Fruit fly (Drosophila melanogaster) whole organism, embryonic: ENCODE data around the gene CG31157.

Experiments
- CG3407 ChIP-seq: fragments of 200-800 bp; sonication (Bioruptor generic); optimal IDR thresholded peaks from 2 replicates; lab custom pipeline; 2018; ENCODE audit warnings: missing biosample characterization, mild to moderate bottlenecking, missing genetic modification characterization
- CG6765 ChIP-seq: fragments of 200-800 bp; sonication (Bioruptor generic); optimal IDR thresholded peaks from 3 replicates; lab custom pipeline; 2017; ENCODE audit warnings: missing biosample characterization, mild to moderate bottlenecking, missing genetic modification characterization
- Hr78 ChIP-seq, 2 experiments: fragments of 200-800 bp in 1 of 2; fragments of >200 bp in 1 of 2; sonication (Bioruptor generic) in 1 of 2; optimal IDR thresholded peaks; 2 replicates each; lab custom pipeline; 2017 to 2019; ENCODE audit warnings: missing biosample characterization in 2 of 2, missing genetic modification characterization in 2 of 2, mild to moderate bottlenecking in 1 of 2, moderate library complexity in 1 of 2
- Sox102F ChIP-seq: fragments of 200-800 bp; sonication (Bioruptor generic); optimal IDR thresholded peaks from 2 replicates; lab custom pipeline; 2018; ENCODE audit warnings: missing biosample characterization, mild to moderate bottlenecking, missing genetic modification characterization, moderate library complexity
- croc ChIP-seq: fragments of 200-800 bp; sonication (Bioruptor generic); conservative IDR thresholded peaks from 3 replicates; pipeline ENCODE4 v1.3.6; 2022; ENCODE audit warnings: missing biosample characterization, missing genetic modification characterization
- crol ChIP-seq: fragments of 200-800 bp; sonication (Bioruptor generic); IDR thresholded peaks from 2 replicates; pipeline ENCODE4 v1.3.6; 2022; ENCODE audit warnings: missing biosample characterization, missing genetic modification characterization
- dpn ChIP-seq, 2 experiments: fragments of 200-800 bp; sonication (Bioruptor generic); optimal IDR thresholded peaks; 3 replicates each; lab custom pipeline; 2016; ENCODE audit warnings: missing biosample characterization in 2 of 2, missing genetic modification characterization in 2 of 2
- slp2 ChIP-seq: fragments of 200-800 bp; sonication (Bioruptor generic); optimal IDR thresholded peaks from 2 replicates; lab custom pipeline; 2016; ENCODE audit warnings: missing biosample characterization, missing genetic modification characterization

DNA sequence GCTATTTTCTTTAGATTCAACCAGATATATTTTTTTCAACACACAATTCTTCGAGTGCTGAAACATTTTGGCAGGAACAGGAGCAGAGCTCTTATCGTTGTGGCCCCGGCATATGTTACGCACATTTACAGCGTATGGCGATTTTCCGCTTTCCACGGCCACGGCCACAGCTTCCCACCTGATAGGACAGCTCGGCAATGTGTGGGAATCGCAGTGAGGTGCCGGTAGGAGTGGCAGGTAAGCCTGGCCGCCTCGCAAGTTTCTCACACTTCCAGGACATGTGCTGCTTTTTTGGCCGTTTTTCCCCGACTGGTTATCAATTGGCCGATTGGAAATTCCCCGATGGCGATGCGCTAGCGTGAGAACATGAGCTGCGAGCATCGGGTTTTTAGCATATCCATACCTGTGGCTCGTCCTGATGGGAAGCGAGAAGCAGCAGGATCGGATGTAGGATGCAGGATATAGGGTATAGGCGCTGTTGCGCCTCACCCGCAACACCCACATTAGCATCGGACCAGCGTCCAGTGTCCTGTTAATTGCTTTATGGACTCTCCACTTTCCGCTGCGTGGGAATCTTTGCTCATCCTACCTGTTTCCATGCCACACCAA lies 22.6 kb downstream of the CG31157 start:
- TF ChIP-seq Hr78 (GFP tag; optimal IDR thresholded peaks at IDR 0.05; lab: Kevin White, UChicago) (no peak), dpn (GFP tag; optimal IDR thresholded peaks at IDR 0.05; lab: Kevin White, UChicago) (no peak), Sox102F (no peak), slp2 (GFP tag; lab: Kevin White, UChicago) (no peak), CG6765 (GFP tag; lab: Kevin White, UChicago) (no peak), CG3407 (GFP tag; lab: Kevin White, UChicago) (no peak), croc (GFP tag; lab: Robert Waterston, UW) (no peak), crol (GFP tag; lab: Robert Waterston, UW) (no peak)
